Fruit fly (Drosophila melanogaster) whole organism, embryonic: ENCODE data around the gene CG31176.

ENCODE experiments used
- ATbp ChIP-seq: fragments of 200-800 bp; sonication (Bioruptor generic); optimal IDR thresholded peaks from 2 replicates; lab custom pipeline; 2017; ENCODE audit warnings: missing biosample characterization, mild to moderate bottlenecking, missing genetic modification characterization, missing genetic modification reagents
- Atf3 ChIP-seq: fragments of 200-800 bp; sonication (Bioruptor generic); optimal IDR thresholded peaks from 3 replicates; lab custom pipeline; 2016; ENCODE audit warnings: missing biosample characterization, missing genetic modification characterization
- CG10209 ChIP-seq: fragments of 200-800 bp; sonication (Bioruptor generic); optimal IDR thresholded peaks from 3 replicates; lab custom pipeline; 2017; ENCODE audit warnings: missing biosample characterization, mild to moderate bottlenecking, missing genetic modification characterization, missing genetic modification reagents
- CG11696 ChIP-seq: fragments of 200-800 bp; sonication (Bioruptor generic); IDR thresholded peaks from 2 replicates; pipeline ENCODE4 v1.3.6; 2022; ENCODE audit warnings: missing biosample characterization, missing genetic modification characterization
- CG12769 ChIP-seq: fragments of 200-800 bp; sonication (Bioruptor generic); optimal IDR thresholded peaks from 2 replicates; lab custom pipeline; 2019; ENCODE audit warnings: missing biosample characterization, mild to moderate bottlenecking, missing genetic modification characterization, moderate library complexity
- CG12942 ChIP-seq: fragments of 200-800 bp; sonication (Bioruptor generic); optimal IDR thresholded peaks from 3 replicates; lab custom pipeline; 2016; ENCODE audit warnings: missing biosample characterization, missing genetic modification characterization
- CG15011 ChIP-seq: fragments of 200-800 bp; sonication (Bioruptor generic); optimal IDR thresholded peaks from 3 replicates; lab custom pipeline; 2018; ENCODE audit warnings: missing biosample characterization, mild to moderate bottlenecking, missing genetic modification characterization
- CG15479 ChIP-seq: fragments of 200-800 bp; sonication (Bioruptor generic); optimal IDR thresholded peaks from 3 replicates; lab custom pipeline; 2019; ENCODE audit warnings: missing biosample characterization, mild to moderate bottlenecking, missing genetic modification characterization, moderate library complexity
- CG16815 ChIP-seq: fragments of 200-800 bp; sonication (Bioruptor generic); optimal IDR thresholded peaks from 3 replicates; lab custom pipeline; 2017; ENCODE audit warnings: missing biosample characterization, mild to moderate bottlenecking, missing genetic modification characterization
- CG16863 ChIP-seq: fragments of 200-800 bp; sonication (Bioruptor generic); optimal IDR thresholded peaks from 3 replicates; lab custom pipeline; 2016; ENCODE audit warnings: missing biosample characterization, missing genetic modification characterization
- CG18599 ChIP-seq: fragments of 200-800 bp; sonication (Bioruptor generic); optimal IDR thresholded peaks from 3 replicates; lab custom pipeline; 2017; ENCODE audit warnings: missing biosample characterization, missing genetic modification characterization, mild to moderate bottlenecking, moderate library complexity, missing genetic modification reagents
- CG3065 ChIP-seq: fragments of 200-800 bp; sonication (Bioruptor generic); optimal IDR thresholded peaks from 2 replicates; lab custom pipeline; 2016; ENCODE audit warnings: missing biosample characterization, missing genetic modification characterization
- CG33557 ChIP-seq: fragments of 200-800 bp; sonication (Bioruptor generic); optimal IDR thresholded peaks from 2 replicates; lab custom pipeline; 2019; ENCODE audit warnings: missing biosample characterization, mild to moderate bottlenecking, missing genetic modification characterization, moderate library complexity
- CG6175 ChIP-seq: fragments of 200-800 bp; sonication (Bioruptor generic); IDR thresholded peaks from 3 replicates; pipeline ENCODE4 v1.3.6; 2022; ENCODE audit warnings: missing biosample characterization, missing genetic modification characterization
- CG7372 ChIP-seq: fragments of 200-800 bp; sonication (Bioruptor generic); IDR thresholded peaks from 2 replicates; pipeline ENCODE4 v1.3.6; 2022; ENCODE audit warnings: missing biosample characterization, missing genetic modification characterization
- CG8290 ChIP-seq, 3 experiments: fragments of 200-800 bp; sonication (Bioruptor generic); optimal IDR thresholded peaks; 2 replicates each; lab custom pipeline; 2016 to 2019; ENCODE audit warnings: missing biosample characterization in 3 of 3, missing genetic modification characterization in 3 of 3, mild to moderate bottlenecking in 2 of 3, moderate library complexity in 1 of 3
- CG9727 ChIP-seq: fragments of 200-800 bp; sonication (Bioruptor generic); optimal IDR thresholded peaks from 3 replicates; lab custom pipeline; 2017; ENCODE audit warnings: missing biosample characterization, mild to moderate bottlenecking, missing genetic modification characterization
- CG9876 ChIP-seq: fragments of 200-800 bp; sonication (Bioruptor generic); optimal IDR thresholded peaks from 2 replicates; lab custom pipeline; 2016; ENCODE audit warnings: missing biosample characterization, missing genetic modification characterization
- Dek ChIP-seq: fragments of 200-800 bp; sonication (Bioruptor generic); optimal IDR thresholded peaks from 3 replicates; lab custom pipeline; 2019; ENCODE audit warnings: missing biosample characterization, mild to moderate bottlenecking, missing genetic modification characterization, moderate library complexity
- Fer1 ChIP-seq: fragments of 200-800 bp; sonication (Bioruptor generic); optimal IDR thresholded peaks from 2 replicates; lab custom pipeline; 2017; ENCODE audit warnings: missing biosample characterization, mild to moderate bottlenecking, missing genetic modification characterization
- Fer3 ChIP-seq: fragments of 200-800 bp; sonication (Bioruptor generic); optimal IDR thresholded peaks from 2 replicates; lab custom pipeline; 2018; ENCODE audit warnings: missing biosample characterization, mild to moderate bottlenecking, missing genetic modification characterization, moderate library complexity
- HLH3B ChIP-seq: fragments of 200-800 bp; sonication (Bioruptor generic); IDR thresholded peaks from 2 replicates; pipeline ENCODE4 v1.3.6; 2022; ENCODE audit warnings: missing biosample characterization, missing genetic modification characterization
- Hmr ChIP-seq: fragments of 200-800 bp; sonication (Bioruptor generic); optimal IDR thresholded peaks from 3 replicates; lab custom pipeline; 2017; ENCODE audit warnings: mild to moderate bottlenecking, missing biosample characterization, missing genetic modification reagents, missing genetic modification characterization
- Med ChIP-seq: fragments of 200-800 bp; sonication (Bioruptor generic); peaks from one replicate; lab custom pipeline; 2016; ENCODE audit warnings: missing biosample characterization, missing genetic modification characterization, mild to moderate bottlenecking, inconsistent platforms, moderate library complexity
- Sry-β ChIP-seq: fragments of 200-800 bp; sonication (Bioruptor generic); optimal IDR thresholded peaks from 2 replicates; lab custom pipeline; 2018; ENCODE audit warnings: missing biosample characterization, mild to moderate bottlenecking, missing genetic modification characterization, moderate library complexity
- aop ChIP-seq: fragments of 200-800 bp; sonication (Bioruptor generic); IDR thresholded peaks from 2 replicates; pipeline ENCODE4 v1.3.6; 2022; ENCODE audit warnings: missing biosample characterization, missing genetic modification characterization
- az2 ChIP-seq: fragments of 200-800 bp; sonication (Bioruptor generic); optimal IDR thresholded peaks from 3 replicates; lab custom pipeline; 2016; ENCODE audit warnings: missing biosample characterization, missing genetic modification characterization
- chif ChIP-seq, 2 experiments: fragments of 200-800 bp; sonication (Bioruptor generic); optimal IDR thresholded peaks; 3 replicates each; lab custom pipeline; 2016; ENCODE audit warnings: missing biosample characterization in 2 of 2, missing genetic modification characterization in 2 of 2
- en ChIP-seq: fragments of 200-800 bp; sonication (Bioruptor generic); optimal IDR thresholded peaks from 2 replicates; lab custom pipeline; 2016; ENCODE audit warnings: missing biosample characterization, missing genetic modification characterization
- fru ChIP-seq: fragments of >200 bp; optimal IDR thresholded peaks from 2 replicates; lab custom pipeline; 2017
- ftz-f1 ChIP-seq: fragments of 200-800 bp; sonication (Bioruptor generic); optimal IDR thresholded peaks from 2 replicates; lab custom pipeline; 2016; ENCODE audit warnings: missing biosample characterization, missing genetic modification characterization
- gce ChIP-seq: fragments of 200-800 bp; sonication (Bioruptor generic); IDR thresholded peaks from 3 replicates; pipeline ENCODE4 v1.3.6; 2022; ENCODE audit warnings: missing biosample characterization, missing genetic modification characterization
- hth ChIP-seq: fragments of >200 bp; optimal IDR thresholded peaks from 2 replicates; lab custom pipeline; 2017; ENCODE audit warnings: inconsistent platforms
- ind ChIP-seq: fragments of 200-800 bp; sonication (Bioruptor generic); optimal IDR thresholded peaks from 3 replicates; lab custom pipeline; 2016; ENCODE audit warnings: missing biosample characterization, missing genetic modification characterization
- jumu ChIP-seq: fragments of 200-800 bp; sonication (Bioruptor generic); optimal IDR thresholded peaks from 3 replicates; lab custom pipeline; 2016; ENCODE audit warnings: missing biosample characterization, missing genetic modification characterization
- lab ChIP-seq: fragments of 200-800 bp; sonication (Bioruptor generic); optimal IDR thresholded peaks from 3 replicates; lab custom pipeline; 2017; ENCODE audit warnings: missing biosample characterization, missing genetic modification characterization, mild to moderate bottlenecking, moderate library complexity, missing genetic modification reagents
- ro ChIP-seq: fragments of 200-800 bp; sonication (Bioruptor generic); IDR thresholded peaks from 2 replicates; pipeline ENCODE4 v1.3.6; 2022; ENCODE audit warnings: missing biosample characterization, missing genetic modification characterization
- sens ChIP-seq: fragments of 200-800 bp; sonication (Bioruptor generic); peaks from one replicate; lab custom pipeline; 2016; ENCODE audit warnings: missing biosample characterization, missing genetic modification characterization
- tap ChIP-seq: fragments of 200-800 bp; optimal IDR thresholded peaks from 3 replicates; lab custom pipeline; 2019; ENCODE audit warnings: missing biosample characterization, mild to moderate bottlenecking, missing genetic modification characterization, moderate library complexity
- tll ChIP-seq, 2 experiments: fragments of 200-800 bp in 1 of 2; fragments of >200 bp in 1 of 2; sonication (Bioruptor generic) in 1 of 2; optimal IDR thresholded peaks; 2 replicates each; lab custom pipeline; 2017 to 2019; ENCODE audit warnings: missing biosample characterization in 2 of 2, missing genetic modification characterization in 2 of 2, mild to moderate bottlenecking in 1 of 2, moderate library complexity in 1 of 2
- toy ChIP-seq: fragments of 200-800 bp; sonication (Bioruptor generic); IDR thresholded peaks from 2 replicates; pipeline ENCODE4 v1.3.6; 2022; ENCODE audit warnings: missing biosample characterization, missing genetic modification characterization
- tup ChIP-seq: fragments of 200-800 bp; sonication (Bioruptor generic); optimal IDR thresholded peaks from 2 replicates; lab custom pipeline; 2016; ENCODE audit warnings: missing biosample characterization, mild to moderate bottlenecking, missing genetic modification characterization, moderate library complexity
- twi ChIP-seq: fragments of 200-800 bp; optimal IDR thresholded peaks from 2 replicates; lab custom pipeline; 2019; ENCODE audit warnings: missing biosample characterization, mild to moderate bottlenecking, missing genetic modification characterization, moderate library complexity
- vvl ChIP-seq: fragments of 200-800 bp; sonication (Bioruptor generic); IDR thresholded peaks from 2 replicates; pipeline ENCODE4 v1.3.6; 2022; ENCODE audit warnings: missing biosample characterization, missing genetic modification characterization

Gene CG31176

DNA sequence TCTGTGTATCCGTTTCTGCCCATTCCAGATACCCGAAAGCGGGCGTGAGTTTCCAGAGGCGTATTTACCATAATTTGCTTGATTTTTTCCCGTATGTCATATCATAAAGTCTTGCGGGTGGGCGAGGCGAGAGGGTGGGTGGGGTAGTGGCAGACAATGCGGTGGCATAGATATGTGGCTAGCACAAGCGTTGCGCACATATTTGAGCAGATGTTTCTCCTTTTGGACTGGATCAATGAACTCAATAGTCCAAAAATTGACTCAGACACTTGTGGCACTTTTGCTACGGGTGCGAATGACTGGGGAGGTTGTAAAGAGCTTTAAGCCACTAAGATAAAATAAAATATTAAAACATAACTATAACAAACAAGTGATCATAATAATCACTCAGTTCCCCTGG lies 84.3 kb downstream of the CG31176 start:
- TF ChIP-seq HLH3B (GFP tag; lab: Robert Waterston, UW) (0 out of 2 replicates have a peak, but pooled peaks have one; percentile 12), tll (GFP tag; optimal IDR thresholded peaks at IDR 0.05; lab: Kevin White, UChicago) (peak in 1 of 2 experiments; percentile 58), lab (GFP tag; lab: Kevin White, UChicago) (peak; percentile 33), CG33557 (GFP tag; lab: Kevin White, UChicago) (no peak), en (GFP tag; lab: Kevin White, UChicago) (no peak), Fer3 (tag; lab: Kevin White, UChicago) (no peak), toy (GFP tag; lab: Robert Waterston, UW) (no peak), Dek (peak; percentile 4), ro (GFP tag; lab: Robert Waterston, UW) (no peak), ATbp (GFP tag; lab: Kevin White, UChicago) (peak; percentile 36), Sry-β (GFP tag; lab: Kevin White, UChicago) (no peak), Atf3 (GFP tag; lab: Kevin White, UChicago) (no peak), CG9727 (no peak), chif (GFP tag; optimal IDR thresholded peaks at IDR 0.05; lab: Kevin White, UChicago) (no peak), CG8290 (GFP tag; optimal IDR thresholded peaks at IDR 0.05; lab: Kevin White, UChicago) (no peak), CG8290 (tag; optimal IDR thresholded peaks at IDR 0.05; lab: Kevin White, UChicago) (peak in 1 of 2 experiments; percentile 13), CG7372 (GFP tag; lab: Robert Waterston, UW) (no peak), tup (no peak), Fer1 (GFP tag; lab: Kevin White, UChicago) (peak; percentile 1), sens (GFP tag; lab: Kevin White, UChicago) (peak; percentile 53), CG12942 (no peak), CG16863 (GFP tag; lab: Kevin White, UChicago) (no peak), CG15011 (GFP tag; lab: Kevin White, UChicago) (no peak), CG6175 (no peak), hth (no peak), CG18599 (GFP tag; lab: Kevin White, UChicago) (peak; percentile 37), twi (tag; lab: Kevin White, UChicago) (peak; percentile 41), fru (lab: Kevin White, UChicago) (no peak), CG9876 (GFP tag; lab: Kevin White, UChicago) (no peak), Hmr (GFP tag; lab: Kevin White, UChicago) (peak; percentile 9), CG16815 (GFP tag; lab: Kevin White, UChicago) (no peak), ftz-f1 (GFP tag; lab: Kevin White, UChicago) (no peak), tap (tag; lab: Kevin White, UChicago) (peak; percentile 10), az2 (GFP tag; lab: Kevin White, UChicago) (no peak), CG12769 (tag; lab: Kevin White, UChicago) (no peak), aop (no peak), vvl (GFP tag; lab: Robert Waterston, UW) (no peak), gce (GFP tag; lab: Robert Waterston, UW) (0 out of 3 replicates have a peak, but pooled peaks have one; percentile 29), CG11696 (GFP tag; lab: Robert Waterston, UW) (no peak), ind (GFP tag; lab: Kevin White, UChicago) (no peak), CG10209 (GFP tag; lab: Kevin White, UChicago) (no peak), Med (GFP tag; lab: Kevin White, UChicago) (peak; percentile 25), jumu (GFP tag; lab: Kevin White, UChicago) (no peak), CG3065 (GFP tag; lab: Kevin White, UChicago) (no peak), CG15479 (GFP tag; lab: Kevin White, UChicago) (peak; percentile 16)
